Worm (Caenorhabditis elegans) whole organism, L4/young adult: Measurements from ENCODE around the gene Y66H1A.5.

Experiments
- W03F9.2 ChIP-seq: fragments of 150-350 bp; optimal IDR thresholded peaks from 2 replicates; lab custom pipeline; 2014; ENCODE audit warnings: missing biosample characterization, missing genetic modification characterization
- dao-5 ChIP-seq: sonication (generic microtip); optimal IDR thresholded peaks from 2 replicates; lab custom pipeline; 2016; ENCODE audit warnings: missing genotype, missing genetic modification characterization, moderate library complexity, missing compliant biosample characterization
- him-1 ChIP-seq: sonication (generic microtip); optimal IDR thresholded peaks from 2 replicates; lab custom pipeline; 2016; ENCODE audit warnings: missing genotype, missing genetic modification reagents, missing genetic modification characterization, missing compliant biosample characterization

DNA sequence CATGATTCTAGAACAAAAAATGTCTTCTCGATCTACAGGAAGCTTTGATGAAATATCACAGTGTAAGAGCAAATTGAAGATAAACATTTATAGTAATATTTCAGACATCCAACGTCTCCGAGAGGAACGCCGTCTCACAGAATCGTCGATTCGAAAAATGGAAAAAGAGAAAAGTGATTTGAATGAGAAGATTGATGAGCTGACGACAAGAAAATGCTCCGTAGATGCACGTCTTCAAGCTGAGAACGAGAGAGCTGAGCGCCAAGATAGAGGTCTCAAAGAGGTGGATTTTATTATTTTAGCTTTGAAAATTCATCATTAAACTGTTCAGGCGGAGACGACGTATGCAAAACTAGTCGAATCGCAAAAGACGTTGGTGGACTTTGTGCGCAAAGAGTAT, 40.9 kb downstream of the Y66H1A.5 start, which contains the start of gene ssna-1:
- no peak for TF ChIP-seq dao-5
- TF ChIP-seq him-1 (tag; lab: Kevin White, UChicago) = no peak
- no peak for TF ChIP-seq W03F9.2
